Fruit fly (Drosophila melanogaster) whole organism, prepupa: Measurements from ENCODE around the gene Mp.

ENCODE experiments used
- CG10669 ChIP-seq: fragments of 200-800 bp; sonication (Bioruptor generic); optimal IDR thresholded peaks from 3 replicates; lab custom pipeline; 2018; ENCODE audit warnings: missing biosample characterization, mild to moderate bottlenecking, missing genetic modification characterization, moderate library complexity
- CG11294 ChIP-seq: fragments of 200-800 bp; sonication (Bioruptor generic); IDR thresholded peaks from 2 replicates; pipeline ENCODE4 v1.3.6; 2022; ENCODE audit warnings: missing biosample characterization, missing genetic modification characterization
- CG11762 ChIP-seq: fragments of 200-800 bp; sonication (Bioruptor generic); optimal IDR thresholded peaks from 3 replicates; lab custom pipeline; 2016; ENCODE audit warnings: missing biosample characterization, missing genetic modification characterization; ENCODE audit not compliant: insufficient read depth
- CG11902 ChIP-seq: fragments of 200-800 bp; sonication (Bioruptor generic); optimal IDR thresholded peaks from 3 replicates; lab custom pipeline; 2016; ENCODE audit warnings: missing biosample characterization, missing genetic modification characterization
- CG15336 ChIP-seq: fragments of 200-800 bp; sonication (Bioruptor generic); IDR thresholded peaks from 2 replicates; pipeline ENCODE4 v1.3.6; 2022; ENCODE audit warnings: missing biosample characterization, missing genetic modification characterization
- CG1621 ChIP-seq: fragments of 200-800 bp; sonication (Bioruptor generic); optimal IDR thresholded peaks from 3 replicates; lab custom pipeline; 2018; ENCODE audit warnings: missing biosample characterization, mild to moderate bottlenecking, missing genetic modification characterization
- CG31627 ChIP-seq: fragments of 200-800 bp; sonication (Bioruptor generic); optimal IDR thresholded peaks from 3 replicates; lab custom pipeline; 2016; ENCODE audit warnings: missing biosample characterization, missing genetic modification characterization
- CG3919 ChIP-seq: fragments of 200-800 bp; sonication (Bioruptor generic); optimal IDR thresholded peaks from 3 replicates; lab custom pipeline; 2016; ENCODE audit warnings: missing biosample characterization, missing genetic modification characterization
- CG4318 ChIP-seq: fragments of 200-800 bp; sonication (Bioruptor generic); optimal IDR thresholded peaks from 3 replicates; lab custom pipeline; 2017; ENCODE audit warnings: missing biosample characterization, mild to moderate bottlenecking, missing genetic modification characterization
- CG6163 ChIP-seq: fragments of 200-800 bp; sonication (Bioruptor generic); IDR thresholded peaks from 3 replicates; pipeline ENCODE4 v1.3.6; 2022; ENCODE audit warnings: missing biosample characterization, missing genetic modification characterization
- CG6808 ChIP-seq: fragments of 200-800 bp; sonication (Bioruptor generic); optimal IDR thresholded peaks from 3 replicates; lab custom pipeline; 2017; ENCODE audit warnings: missing biosample characterization, missing genetic modification characterization, mild to moderate bottlenecking, moderate library complexity, missing genetic modification reagents
- CG7368 ChIP-seq: fragments of 200-800 bp; sonication (Bioruptor generic); optimal IDR thresholded peaks from 3 replicates; lab custom pipeline; 2016; ENCODE audit warnings: missing biosample characterization, missing genetic modification characterization
- CG8119 ChIP-seq: fragments of 200-800 bp; sonication (Bioruptor generic); IDR thresholded peaks from 3 replicates; pipeline ENCODE4 v1.3.6; 2022; ENCODE audit warnings: missing biosample characterization, missing genetic modification characterization
- CG8319 ChIP-seq: fragments of 200-800 bp; sonication (Bioruptor generic); optimal IDR thresholded peaks from 3 replicates; lab custom pipeline; 2016; ENCODE audit warnings: missing biosample characterization, missing genetic modification characterization
- CG8632 ChIP-seq: fragments of 200-800 bp; sonication (Bioruptor generic); optimal IDR thresholded peaks from 3 replicates; lab custom pipeline; 2016; ENCODE audit warnings: missing biosample characterization, missing genetic modification characterization
- Eip75B ChIP-seq: fragments of 200-800 bp; sonication (Bioruptor generic); optimal IDR thresholded peaks from 3 replicates; lab custom pipeline; 2016; ENCODE audit warnings: missing biosample characterization, missing genetic modification characterization
- Eip78C ChIP-seq: fragments of 200-800 bp; sonication (Bioruptor generic); peaks from one replicate; lab custom pipeline; 2016; ENCODE audit warnings: missing biosample characterization, missing genetic modification characterization
- Ets21C ChIP-seq: fragments of 200-800 bp; sonication (Bioruptor generic); optimal IDR thresholded peaks from 3 replicates; lab custom pipeline; 2016; ENCODE audit warnings: missing biosample characterization, missing genetic modification characterization
- Ets96B ChIP-seq: fragments of 200-800 bp; optimal IDR thresholded peaks from 2 replicates; lab custom pipeline; 2019; ENCODE audit warnings: missing biosample characterization, mild to moderate bottlenecking, missing genetic modification characterization, moderate library complexity
- Gug ChIP-seq: fragments of 200-800 bp; sonication (Bioruptor generic); IDR thresholded peaks from 2 replicates; pipeline ENCODE4 v1.3.6; 2022; ENCODE audit warnings: missing biosample characterization, missing genetic modification characterization
- Hr39 ChIP-seq: fragments of 200-800 bp; sonication (Bioruptor generic); optimal IDR thresholded peaks from 2 replicates; lab custom pipeline; 2016; ENCODE audit warnings: missing biosample characterization, missing genetic modification characterization
- Hr4 ChIP-seq: fragments of 200-800 bp; sonication (Bioruptor generic); optimal IDR thresholded peaks from 3 replicates; lab custom pipeline; 2016; ENCODE audit warnings: missing biosample characterization, missing genetic modification characterization
- OdsH ChIP-seq: fragments of 200-800 bp; sonication (Bioruptor generic); optimal IDR thresholded peaks from 3 replicates; lab custom pipeline; 2016; ENCODE audit warnings: missing biosample characterization, missing genetic modification characterization
- Sox102F ChIP-seq: fragments of 200-800 bp; sonication (Bioruptor generic); optimal IDR thresholded peaks from 2 replicates; lab custom pipeline; 2016; ENCODE audit warnings: missing biosample characterization, mild to moderate bottlenecking, missing genetic modification characterization
- Sox15 ChIP-seq: fragments of 200-800 bp; sonication (Bioruptor generic); optimal IDR thresholded peaks from 3 replicates; lab custom pipeline; 2016; ENCODE audit warnings: missing biosample characterization, missing genetic modification characterization
- cyc ChIP-seq: fragments of 200-800 bp; sonication (Bioruptor generic); optimal IDR thresholded peaks from 3 replicates; lab custom pipeline; 2016; ENCODE audit warnings: missing biosample characterization, missing genetic modification characterization
- dsx ChIP-seq: fragments of 200-800 bp; optimal IDR thresholded peaks from 3 replicates; lab custom pipeline; 2019; ENCODE audit warnings: missing biosample characterization, mild to moderate bottlenecking, missing genetic modification characterization, moderate library complexity; ENCODE audit not compliant: poor library complexity, severe bottlenecking
- eg ChIP-seq: fragments of 200-800 bp; sonication (Bioruptor generic); IDR thresholded peaks from 3 replicates; pipeline ENCODE4 v1.3.6; 2022; ENCODE audit warnings: missing biosample characterization, missing genetic modification characterization
- fd59A ChIP-seq: fragments of 200-800 bp; sonication (Bioruptor generic); optimal IDR thresholded peaks from 2 replicates; lab custom pipeline; 2017; ENCODE audit warnings: missing biosample characterization, mild to moderate bottlenecking, missing genetic modification characterization, missing genetic modification reagents
- lz ChIP-seq: fragments of 200-800 bp; sonication (Bioruptor generic); optimal IDR thresholded peaks from 3 replicates; lab custom pipeline; 2016; ENCODE audit warnings: missing biosample characterization, missing genetic modification characterization
- net ChIP-seq: fragments of 200-800 bp; sonication (Bioruptor generic); optimal IDR thresholded peaks from 3 replicates; lab custom pipeline; 2016; ENCODE audit warnings: missing biosample characterization, missing genetic modification characterization
- salr ChIP-seq, 2 experiments: fragments of 200-800 bp; sonication (Bioruptor generic); optimal IDR thresholded peaks; 3 replicates each; lab custom pipeline; 2016 to 2018; ENCODE audit warnings: missing biosample characterization in 2 of 2, missing genetic modification characterization in 2 of 2, mild to moderate bottlenecking in 1 of 2
- ss ChIP-seq, 2 experiments: fragments of 200-800 bp; sonication (Bioruptor generic); optimal IDR thresholded peaks; 2 replicates in 1 of 2; 3 replicates in 1 of 2; lab custom pipeline; 2017 to 2018; ENCODE audit warnings: mild to moderate bottlenecking in 2 of 2, missing biosample characterization in 2 of 2, missing genetic modification characterization in 2 of 2, moderate library complexity in 1 of 2
- topi ChIP-seq: fragments of 200-800 bp; sonication (Bioruptor generic); optimal IDR thresholded peaks from 3 replicates; lab custom pipeline; 2016; ENCODE audit warnings: missing biosample characterization, missing genetic modification characterization
- vri ChIP-seq: fragments of 200-800 bp; sonication (Bioruptor generic); optimal IDR thresholded peaks from 3 replicates; lab custom pipeline; 2016; ENCODE audit warnings: missing biosample characterization, mild to moderate bottlenecking, missing genetic modification characterization

Mp gene

dm6 chr3L:6979387-6980249 is 19.0 kb upstream of the Mp start, which contains the start of gene Galphai (continued):
- TF ChIP-seq cyc (GFP tag; lab: Kevin White, UChicago) (no peak), Hr39 (GFP tag; lab: Kevin White, UChicago) (no peak), CG11294 (GFP tag; lab: Robert Waterston, UW) (no peak), eg (no peak), CG10669 (GFP tag; lab: Kevin White, UChicago) (no peak), Eip75B (GFP tag; lab: Kevin White, UChicago) (peak; percentile 37), Eip78C (GFP tag; lab: Kevin White, UChicago) (peak; percentile 76), lz (no peak), CG15336 (GFP tag; lab: Robert Waterston, UW) (no peak), CG3919 (GFP tag; lab: Kevin White, UChicago) (peak; percentile 29), Ets96B (tag; lab: Kevin White, UChicago) (no peak), fd59A (GFP tag; lab: Kevin White, UChicago) (no peak), dsx (GFP tag; lab: Kevin White, UChicago) (peak; percentile 59), CG11902 (GFP tag; lab: Kevin White, UChicago) (no peak), CG7368 (GFP tag; lab: Kevin White, UChicago) (no peak), CG8119 (GFP tag; lab: Robert Waterston, UW) (peak; percentile 23; the same call in 1 of the 3 replicates), CG6163 (no peak), Hr4 (no peak), Sox15 (GFP tag; lab: Kevin White, UChicago) (no peak)

- no peak for TF ChIP-seq CG7368 (GFP tag; lab: Kevin White, UChicago)
- TF ChIP-seq CG8319, result no peak
- TF ChIP-seq CG4318 (GFP tag; lab: Kevin White, UChicago), result no peak
- TF ChIP-seq CG8632 (GFP tag; lab: Kevin White, UChicago), result no peak
- no peak for TF ChIP-seq OdsH (GFP tag; lab: Kevin White, UChicago)
- no peak for TF ChIP-seq net (GFP tag; lab: Kevin White, UChicago)
- no peak for TF ChIP-seq topi (GFP tag; lab: Kevin White, UChicago)
- TF ChIP-seq dsx (GFP tag; lab: Kevin White, UChicago), result no peak
- TF ChIP-seq CG11762 (GFP tag; lab: Kevin White, UChicago), result no peak
- no peak for TF ChIP-seq lz
- no peak for TF ChIP-seq CG6808
- TF ChIP-seq Ets21C (GFP tag; lab: Kevin White, UChicago), result no peak
- no peak for TF ChIP-seq CG31627 (GFP tag; lab: Kevin White, UChicago)
- no peak for TF ChIP-seq eg
- TF ChIP-seq salr (GFP tag; optimal IDR thresholded peaks at IDR 0.05; lab: Kevin White, UChicago), result no peak
- no peak for TF ChIP-seq Sox102F
- TF ChIP-seq CG11294 (GFP tag; lab: Robert Waterston, UW), result no peak
- no peak for TF ChIP-seq CG6163
Observed at dm6 chr3L:6980553-6980952, 18.1 kb upstream of the Mp start.

DNA sequence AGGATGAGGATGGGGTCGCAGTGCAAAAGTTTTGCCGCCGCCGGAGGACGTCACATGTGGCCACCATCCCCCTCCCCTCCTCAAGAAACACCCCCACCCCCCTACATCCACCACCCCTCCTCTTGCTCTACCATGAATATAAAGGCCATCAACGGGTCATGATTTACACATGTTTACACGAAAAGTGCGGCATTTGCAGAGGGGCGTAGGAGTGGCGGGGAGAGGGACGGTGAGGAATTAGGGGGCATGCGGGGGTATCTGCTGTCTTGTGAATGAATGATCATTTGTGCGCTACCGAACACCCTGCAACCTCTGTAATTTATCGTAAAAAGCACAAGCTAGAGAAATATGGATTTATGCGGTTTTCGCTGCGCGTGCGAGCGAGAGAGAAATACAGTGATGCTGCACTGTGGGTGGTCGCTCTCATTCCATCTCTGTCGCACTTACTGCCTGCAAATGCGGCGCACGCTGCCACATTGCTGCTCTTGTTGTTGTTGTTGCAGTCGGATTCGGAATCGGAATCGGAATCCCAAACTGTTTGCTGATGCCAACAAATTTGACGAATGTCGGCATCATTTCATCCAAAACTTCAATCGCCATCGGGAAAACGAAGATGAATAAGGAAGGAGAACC is 17.4 kb upstream of the Mp start:
- TF ChIP-seq ss (GFP tag; optimal IDR thresholded peaks at IDR 0.05; lab: Kevin White, UChicago) (no peak), CG1621 (tag; lab: Kevin White, UChicago) (no peak), CG3919 (GFP tag; lab: Kevin White, UChicago) (no peak), topi (GFP tag; lab: Kevin White, UChicago) (no peak), Eip75B (GFP tag; lab: Kevin White, UChicago) (no peak), vri (GFP tag; lab: Kevin White, UChicago) (no peak), CG11762 (GFP tag; lab: Kevin White, UChicago) (no peak), CG31627 (GFP tag; lab: Kevin White, UChicago) (no peak), Gug (no peak)
